Worm (Caenorhabditis elegans) whole organism, L4/young adult: ENCODE data around the gene clec-55.

ENCODE experiments used
- W03F9.2 ChIP-seq: fragments of 150-350 bp; optimal IDR thresholded peaks from 2 replicates; lab custom pipeline; 2014; ENCODE audit warnings: missing biosample characterization, missing genetic modification characterization
- dao-5 ChIP-seq: sonication (generic microtip); optimal IDR thresholded peaks from 2 replicates; lab custom pipeline; 2016; ENCODE audit warnings: missing genotype, missing genetic modification characterization, moderate library complexity, missing compliant biosample characterization

DNA sequence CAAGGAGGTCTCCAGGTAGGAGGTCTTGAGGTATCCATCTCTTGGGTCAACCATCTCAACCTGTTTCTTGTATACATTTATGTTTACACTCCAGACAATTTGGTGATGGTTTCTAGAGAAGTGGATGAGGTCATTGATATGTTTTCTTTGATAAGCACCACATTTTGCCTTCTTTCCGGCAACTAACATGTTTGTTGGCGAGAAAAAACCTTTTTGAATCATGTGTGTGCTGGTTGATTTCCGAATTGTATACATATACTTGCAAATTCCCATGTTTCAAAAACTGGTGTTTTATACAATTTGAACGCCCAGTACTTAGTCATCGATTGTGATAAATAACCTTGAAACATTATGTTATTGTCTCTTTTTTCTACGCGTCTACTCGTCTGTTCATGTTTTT lies 25.0 kb downstream of the clec-55 start:
- TF ChIP-seq W03F9.2 (no peak), dao-5 (tag; lab: Kevin White, UChicago) (no peak)
